Fruit fly (Drosophila melanogaster) whole organism, embryonic: ENCODE data around the gene CG32633.

Experiments used
- B-H2 ChIP-seq: fragments of 200-800 bp; sonication (Bioruptor generic); optimal IDR thresholded peaks from 2 replicates; lab custom pipeline; 2018; ENCODE audit warnings: missing biosample characterization, mild to moderate bottlenecking, missing genetic modification characterization
- Bdp1 ChIP-seq: fragments of 200-800 bp; sonication (Bioruptor generic); optimal IDR thresholded peaks from 3 replicates; lab custom pipeline; 2016; ENCODE audit warnings: missing biosample characterization, missing genetic modification characterization
- Bgb ChIP-seq: fragments of 200-800 bp; sonication (Bioruptor generic); IDR thresholded peaks from 2 replicates; pipeline ENCODE4 v1.3.6; 2022; ENCODE audit warnings: missing biosample characterization, missing genetic modification characterization; ENCODE audit not compliant: partially characterized antibody
- BtbVII ChIP-seq: fragments of 200-800 bp; sonication (Bioruptor generic); optimal IDR thresholded peaks from 3 replicates; lab custom pipeline; 2017; ENCODE audit warnings: missing biosample characterization, mild to moderate bottlenecking, missing genetic modification characterization
- CG10147 ChIP-seq: fragments of 200-800 bp; sonication (Bioruptor generic); optimal IDR thresholded peaks from 2 replicates; lab custom pipeline; 2019; ENCODE audit warnings: missing biosample characterization, mild to moderate bottlenecking, missing genetic modification characterization, moderate library complexity
- CG10267 ChIP-seq: fragments of 200-800 bp; sonication (Bioruptor generic); optimal IDR thresholded peaks from 2 replicates; lab custom pipeline; 2018; ENCODE audit warnings: missing biosample characterization, mild to moderate bottlenecking, missing genetic modification characterization, moderate library complexity
- CG10366 ChIP-seq: fragments of 200-800 bp; sonication (Bioruptor generic); IDR thresholded peaks from 2 replicates; pipeline ENCODE4 v1.3.6; 2022; ENCODE audit warnings: missing biosample characterization, missing genetic modification characterization
- CG11247 ChIP-seq: fragments of 200-800 bp; sonication (Bioruptor generic); IDR thresholded peaks from 2 replicates; pipeline ENCODE4 v1.3.6; 2022; ENCODE audit warnings: missing biosample characterization, missing genetic modification characterization
- CG11504 ChIP-seq: fragments of 200-800 bp; sonication (Bioruptor generic); optimal IDR thresholded peaks from 3 replicates; lab custom pipeline; 2019; ENCODE audit warnings: missing biosample characterization, mild to moderate bottlenecking, missing genetic modification characterization, moderate library complexity
- CG14667 ChIP-seq: fragments of 200-800 bp; sonication (Bioruptor generic); IDR thresholded peaks from 2 replicates; pipeline ENCODE4 v1.3.6; 2022; ENCODE audit warnings: missing biosample characterization, missing genetic modification characterization
- CG15011 ChIP-seq: fragments of 200-800 bp; sonication (Bioruptor generic); optimal IDR thresholded peaks from 3 replicates; lab custom pipeline; 2018; ENCODE audit warnings: missing biosample characterization, mild to moderate bottlenecking, missing genetic modification characterization
- CG15073 ChIP-seq: fragments of 200-800 bp; sonication (Bioruptor generic); optimal IDR thresholded peaks from 2 replicates; lab custom pipeline; 2016; ENCODE audit warnings: missing biosample characterization, missing genetic modification characterization
- CG15601 ChIP-seq: fragments of 200-800 bp; sonication (Bioruptor generic); optimal IDR thresholded peaks from 3 replicates; lab custom pipeline; 2019; ENCODE audit warnings: missing biosample characterization, mild to moderate bottlenecking, missing genetic modification characterization, moderate library complexity
- CG17328 ChIP-seq: fragments of 200-800 bp; sonication (Bioruptor generic); IDR thresholded peaks from 2 replicates; pipeline ENCODE4 v1.3.6; 2022; ENCODE audit warnings: missing biosample characterization, missing genetic modification characterization
- CG17361 ChIP-seq: fragments of 200-800 bp; sonication (Bioruptor generic); IDR thresholded peaks from 3 replicates; pipeline ENCODE4 v1.3.6; 2022; ENCODE audit warnings: missing biosample characterization, missing genetic modification characterization
- CG18476 ChIP-seq: fragments of 200-800 bp; sonication (Bioruptor generic); optimal IDR thresholded peaks from 2 replicates; lab custom pipeline; 2016; ENCODE audit warnings: missing biosample characterization, mild to moderate bottlenecking, missing genetic modification characterization
- CG2129 ChIP-seq: fragments of 200-800 bp; sonication (Bioruptor generic); IDR thresholded peaks from 2 replicates; pipeline ENCODE4 v1.3.6; 2022; ENCODE audit warnings: missing biosample characterization, missing genetic modification characterization; ENCODE audit not compliant: partially characterized antibody
- CG32772 ChIP-seq: fragments of 200-800 bp; sonication (Bioruptor generic); IDR thresholded peaks from 2 replicates; pipeline ENCODE4 v1.3.6; 2022; ENCODE audit warnings: missing biosample characterization, missing genetic modification characterization
- CG34224 ChIP-seq: fragments of 200-800 bp; sonication (Bioruptor generic); IDR thresholded peaks from 3 replicates; pipeline ENCODE4 v1.3.6; 2022; ENCODE audit warnings: missing biosample characterization, missing genetic modification characterization; ENCODE audit not compliant: partially characterized antibody
- CG42726 ChIP-seq: fragments of 200-800 bp; sonication (Bioruptor generic); IDR thresholded peaks from 2 replicates; pipeline ENCODE4 v1.3.6; 2022; ENCODE audit warnings: missing biosample characterization, missing genetic modification characterization; ENCODE audit not compliant: partially characterized antibody
- CG4360 ChIP-seq: fragments of 200-800 bp; sonication (Bioruptor generic); IDR thresholded peaks from 2 replicates; pipeline ENCODE4 v1.3.6; 2022; ENCODE audit warnings: missing biosample characterization, missing genetic modification characterization
- CG4424 ChIP-seq: fragments of 200-800 bp; sonication (Bioruptor generic); optimal IDR thresholded peaks from 3 replicates; lab custom pipeline; 2016; ENCODE audit warnings: missing biosample characterization, missing genetic modification characterization
- CG8924 ChIP-seq: fragments of 200-800 bp; optimal IDR thresholded peaks from 3 replicates; lab custom pipeline; 2019; ENCODE audit warnings: missing biosample characterization, mild to moderate bottlenecking, missing genetic modification characterization, moderate library complexity
- CG8944 ChIP-seq: fragments of 200-800 bp; sonication (Bioruptor generic); optimal IDR thresholded peaks from 3 replicates; lab custom pipeline; 2016; ENCODE audit warnings: missing biosample characterization, missing genetic modification characterization
- CG9215 ChIP-seq: fragments of 200-800 bp; sonication (Bioruptor generic); IDR thresholded peaks from 2 replicates; pipeline ENCODE4 v1.3.6; 2022; ENCODE audit warnings: missing biosample characterization, missing genetic modification characterization
- Dfd ChIP-seq, 2 experiments: fragments of >200 bp; optimal IDR thresholded peaks; 2 replicates each; lab custom pipeline; 2017; ENCODE audit warnings: missing biosample characterization in 2 of 2, missing genetic modification characterization in 2 of 2
- Doc3 ChIP-seq: fragments of 200-800 bp; sonication (Bioruptor generic); IDR thresholded peaks from 3 replicates; pipeline ENCODE4 v1.3.6; 2022; ENCODE audit warnings: missing biosample characterization, missing genetic modification characterization; ENCODE audit not compliant: partially characterized antibody
- E2f1 ChIP-seq: fragments of 200-800 bp; sonication (Bioruptor generic); IDR thresholded peaks from 2 replicates; pipeline ENCODE4 v1.3.6; 2022; ENCODE audit warnings: missing biosample characterization, missing genetic modification characterization
- H2.0 ChIP-seq: fragments of 200-800 bp; sonication (Bioruptor generic); IDR thresholded peaks from 2 replicates; pipeline ENCODE4 v1.3.6; 2022; ENCODE audit warnings: missing biosample characterization, missing genetic modification characterization
- Lhr ChIP-seq: fragments of 200-800 bp; sonication (Bioruptor generic); optimal IDR thresholded peaks from 3 replicates; lab custom pipeline; 2017; ENCODE audit warnings: mild to moderate bottlenecking, missing biosample characterization, missing genetic modification reagents, missing genetic modification characterization
- MTF-1 ChIP-seq: fragments of 200-800 bp; sonication (Bioruptor generic); optimal IDR thresholded peaks from 2 replicates; lab custom pipeline; 2018; ENCODE audit warnings: missing biosample characterization, mild to moderate bottlenecking, missing genetic modification characterization, borderline replicate concordance
- Side ChIP-seq: fragments of 200-800 bp; sonication (Bioruptor generic); optimal IDR thresholded peaks from 2 replicates; lab custom pipeline; 2016; ENCODE audit warnings: missing biosample characterization, missing genetic modification characterization
- Spps ChIP-seq: fragments of 200-800 bp; sonication (Bioruptor generic); optimal IDR thresholded peaks from 2 replicates; lab custom pipeline; 2018; ENCODE audit warnings: missing biosample characterization, mild to moderate bottlenecking, missing genetic modification characterization
- Sry-δ ChIP-seq: fragments of 200-800 bp; sonication (Bioruptor generic); optimal IDR thresholded peaks from 2 replicates; lab custom pipeline; 2016; ENCODE audit warnings: missing biosample characterization, missing genetic modification characterization
- ci ChIP-seq: fragments of 200-800 bp; sonication (Bioruptor generic); IDR thresholded peaks from 3 replicates; pipeline ENCODE4 v1.3.6; 2022; ENCODE audit warnings: missing biosample characterization, missing genetic modification characterization
- dmrt99B ChIP-seq: fragments of 200-800 bp; sonication (Bioruptor generic); optimal IDR thresholded peaks from 2 replicates; lab custom pipeline; 2018; ENCODE audit warnings: missing biosample characterization, mild to moderate bottlenecking, missing genetic modification characterization, moderate library complexity
- esg ChIP-seq: fragments of 200-800 bp; sonication (Bioruptor generic); conservative IDR thresholded peaks from 2 replicates; pipeline ENCODE4 v1.3.6; 2022; ENCODE audit warnings: missing biosample characterization, missing genetic modification characterization
- eve ChIP-seq, 2 experiments: fragments of >200 bp; optimal IDR thresholded peaks; 2 replicates each; lab custom pipeline; 2017; ENCODE audit warnings: missing biosample characterization in 2 of 2, missing genetic modification characterization in 2 of 2
- hth ChIP-seq: fragments of >200 bp; optimal IDR thresholded peaks from 2 replicates; lab custom pipeline; 2017; ENCODE audit warnings: inconsistent platforms
- jigr1 ChIP-seq: fragments of 200-800 bp; sonication (Bioruptor generic); IDR thresholded peaks from 3 replicates; pipeline ENCODE4 v1.3.6; 2022; ENCODE audit warnings: missing biosample characterization, missing genetic modification characterization
- lola ChIP-seq, 3 experiments: fragments of >200 bp in 2 of 3; fragments of 200-800 bp in 1 of 3; sonication (Bioruptor generic) in 1 of 3; optimal IDR thresholded peaks; 2 replicates each; lab custom pipeline; 2017 to 2019; ENCODE audit warnings: missing biosample characterization in 3 of 3, missing genetic modification characterization in 3 of 3, mild to moderate bottlenecking in 1 of 3, moderate library complexity in 1 of 3
- pfk ChIP-seq: fragments of 200-800 bp; sonication (Bioruptor generic); optimal IDR thresholded peaks from 2 replicates; lab custom pipeline; 2018; ENCODE audit warnings: missing biosample characterization, mild to moderate bottlenecking, missing genetic modification characterization, moderate library complexity
- pita ChIP-seq: fragments of 200-800 bp; sonication (Bioruptor generic); optimal IDR thresholded peaks from 2 replicates; lab custom pipeline; 2017; ENCODE audit warnings: missing biosample characterization, mild to moderate bottlenecking, missing genetic modification characterization
- slbo ChIP-seq: fragments of 200-800 bp; sonication (Bioruptor generic); IDR thresholded peaks from 2 replicates; pipeline ENCODE4 v1.3.6; 2022; ENCODE audit warnings: missing biosample characterization, missing genetic modification characterization
- tin ChIP-seq: fragments of 200-800 bp; sonication (Bioruptor generic); optimal IDR thresholded peaks from 3 replicates; lab custom pipeline; 2016; ENCODE audit warnings: missing biosample characterization, missing genetic modification characterization
- vvl ChIP-seq: fragments of 200-800 bp; sonication (Bioruptor generic); IDR thresholded peaks from 2 replicates; pipeline ENCODE4 v1.3.6; 2022; ENCODE audit warnings: missing biosample characterization, missing genetic modification characterization
- zf30C ChIP-seq: fragments of 200-800 bp; sonication (Bioruptor generic); optimal IDR thresholded peaks from 3 replicates; lab custom pipeline; 2018; ENCODE audit warnings: missing biosample characterization, mild to moderate bottlenecking, missing genetic modification characterization
- zfh1 ChIP-seq: fragments of 200-800 bp; sonication (Bioruptor generic); IDR thresholded peaks from 3 replicates; pipeline ENCODE4 v1.3.6; 2022; ENCODE audit warnings: missing biosample characterization, missing genetic modification characterization

Gene CG32633

dm6 chrX:13563483-13564443, 2.3 kb downstream of the CG32633 start, which contains the start of the genes CG46311 and Tpst (continued):
- TF ChIP-seq CG2129 (no peak), CG15011 (GFP tag; lab: Kevin White, UChicago) (no peak), B-H2 (GFP tag; lab: Kevin White, UChicago) (peak; percentile 37), Doc3 (no peak), CG32772 (GFP tag; lab: Robert Waterston, UW) (peak; percentile 68), ci (GFP tag; lab: Robert Waterston, UW) (peak; percentile 75), Lhr (GFP tag; lab: Kevin White, UChicago) (peak; percentile 98), esg (GFP tag; lab: Robert Waterston, UW) (peak; percentile 27; the same call in 1 of the 2 replicates), CG4424 (GFP tag; lab: Kevin White, UChicago) (peak; percentile 68), CG8924 (tag; lab: Kevin White, UChicago) (peak; percentile 7), CG42726 (no peak; the same call in 1 of the 2 replicates), Spps (tag; lab: Kevin White, UChicago) (no peak), jigr1 (GFP tag; lab: Robert Waterston, UW) (peak; percentile 26; the same call in 1 of the 3 replicates), CG14667 (GFP tag; lab: Robert Waterston, UW) (peak; percentile 51), hth (lab: Kevin White, UChicago) (no peak), CG10267 (peak; percentile 57), CG10147 (no peak), CG15073 (GFP tag; lab: Kevin White, UChicago) (no peak), lola (GFP tag; optimal IDR thresholded peaks at IDR 0.05; lab: Kevin White, UChicago) (no peak), Bgb (GFP tag; lab: Robert Waterston, UW) (peak; percentile 51), zf30C (GFP tag; lab: Kevin White, UChicago) (no peak), BtbVII (GFP tag; lab: Kevin White, UChicago) (no peak), CG8944 (peak; percentile 64), CG4360 (GFP tag; lab: Robert Waterston, UW) (peak; percentile 95), CG17328 (peak; percentile 77), Side (GFP tag; lab: Kevin White, UChicago) (peak; percentile 37), eve (GFP tag; optimal IDR thresholded peaks at IDR 0.05; lab: Kevin White, UChicago) (no peak), H2.0 (peak; percentile 17; the same call in 1 of the 2 replicates), zfh1 (GFP tag; lab: Robert Waterston, UW) (peak; percentile 72; the same call in 2 of the 3 replicates), CG18476 (no peak), Sry-δ (GFP tag; lab: Kevin White, UChicago) (peak; percentile 50), CG11504 (tag; lab: Kevin White, UChicago) (peak; percentile 47), dmrt99B (peak; percentile 29), CG10366 (GFP tag; lab: Robert Waterston, UW) (peak; percentile 56), vvl (GFP tag; lab: Robert Waterston, UW) (peak; percentile 78), CG11247 (GFP tag; lab: Robert Waterston, UW) (peak; percentile 84), CG17361 (GFP tag; lab: Robert Waterston, UW) (peak; percentile 39; the same call in 2 of the 3 replicates), pfk (no peak), pita (peak; percentile 88), Dfd (GFP tag; optimal IDR thresholded peaks at IDR 0.05; lab: Kevin White, UChicago) (no peak), tin (GFP tag; lab: Kevin White, UChicago) (peak; percentile 76), slbo (GFP tag; lab: Robert Waterston, UW) (peak; percentile 85), CG15601 (tag; lab: Kevin White, UChicago) (peak; percentile 26), CG34224 (GFP tag; lab: Robert Waterston, UW) (peak; percentile 26; the same call in 1 of the 3 replicates), MTF-1 (GFP tag; lab: Kevin White, UChicago) (peak; percentile 37), Bdp1 (GFP tag; lab: Kevin White, UChicago) (peak; percentile 49), E2f1 (peak; percentile 38; the same call in 1 of the 2 replicates), CG9215 (GFP tag; lab: Robert Waterston, UW) (peak; percentile 10)
